Fruit fly (Drosophila melanogaster) ovary, adult (tissue): Measurements from ENCODE around the gene CG42571.

Source experiments
- CG17801 ChIP-seq: fragments of 200-800 bp; optimal IDR thresholded peaks from 2 replicates; lab custom pipeline; 2019; ENCODE audit warnings: missing biosample characterization, mild to moderate bottlenecking, missing genetic modification characterization, moderate library complexity; ENCODE audit not compliant: partially characterized antibody

The CG42571 gene

dm6 chr3L:15755114-15755513 is 38.9 kb downstream of the CG42571 start:
- TF ChIP-seq CG17801 (GFP tag; lab: Kevin White, UChicago): no peak

- no peak for TF ChIP-seq CG17801 (GFP tag; lab: Kevin White, UChicago)
Measured at dm6 chr3L:15757851-15758250, 41.6 kb downstream of the CG42571 start.

dm6 chr3L:15758668-15759067 is 42.4 kb downstream of the CG42571 start:
- TF ChIP-seq CG17801 (GFP tag; lab: Kevin White, UChicago): no peak

dm6 chr3L:15760467-15760866 is 44.2 kb downstream of the CG42571 start:
- TF ChIP-seq CG17801 (GFP tag; lab: Kevin White, UChicago): no peak

dm6 chr3L:15761918-15762317 is 45.7 kb downstream of the CG42571 start:
- TF ChIP-seq CG17801 (GFP tag; lab: Kevin White, UChicago): no peak

- no peak for TF ChIP-seq CG17801 (GFP tag; lab: Kevin White, UChicago)
Measured at dm6 chr3L:15762449-15763189, 46.4 kb downstream of the CG42571 start.

dm6 chr3L:15763190-15763576 is 46.9 kb downstream of the CG42571 start:
- TF ChIP-seq CG17801 (GFP tag; lab: Kevin White, UChicago): no peak
